Fruit fly (Drosophila melanogaster) whole organism, embryonic: ENCODE measurements around the gene CG31224.

Source experiments
- Adf1 ChIP-seq: fragments of 200-800 bp; sonication (Bioruptor generic); IDR thresholded peaks from 2 replicates; pipeline ENCODE4 v1.3.6; 2022; ENCODE audit warnings: missing biosample characterization, missing genetic modification characterization
- CG12155 ChIP-seq: fragments of 200-800 bp; sonication (Bioruptor generic); optimal IDR thresholded peaks from 3 replicates; lab custom pipeline; 2016; ENCODE audit warnings: missing biosample characterization, missing genetic modification characterization
- CG12299 ChIP-seq: fragments of 200-800 bp; sonication (Bioruptor generic); optimal IDR thresholded peaks from 2 replicates; lab custom pipeline; 2018; ENCODE audit warnings: missing biosample characterization, mild to moderate bottlenecking, missing genetic modification characterization
- CG17829 ChIP-seq: fragments of 200-800 bp; optimal IDR thresholded peaks from 2 replicates; lab custom pipeline; 2019; ENCODE audit warnings: missing biosample characterization, mild to moderate bottlenecking, missing genetic modification characterization, moderate library complexity
- CG2202 ChIP-seq: fragments of 200-800 bp; sonication (Bioruptor generic); optimal IDR thresholded peaks from 2 replicates; lab custom pipeline; 2018; ENCODE audit warnings: missing biosample characterization, mild to moderate bottlenecking, missing genetic modification characterization
- CG31365 ChIP-seq: fragments of 200-800 bp; sonication (Bioruptor generic); optimal IDR thresholded peaks from 2 replicates; lab custom pipeline; 2018; ENCODE audit warnings: missing biosample characterization, mild to moderate bottlenecking, missing genetic modification characterization
- CG3163 ChIP-seq: fragments of 200-800 bp; sonication (Bioruptor generic); optimal IDR thresholded peaks from 3 replicates; lab custom pipeline; 2016; ENCODE audit warnings: missing biosample characterization, missing genetic modification characterization
- CG6689 ChIP-seq: fragments of 200-800 bp; sonication (Bioruptor generic); IDR thresholded peaks from 2 replicates; pipeline ENCODE4 v1.3.6; 2022; ENCODE audit warnings: missing biosample characterization, missing genetic modification characterization
- CG6791 ChIP-seq: fragments of 200-800 bp; sonication (Bioruptor generic); IDR thresholded peaks from 3 replicates; pipeline ENCODE4 v1.3.6; 2022; ENCODE audit warnings: missing biosample characterization, missing genetic modification characterization; ENCODE audit not compliant: partially characterized antibody
- CG7963 ChIP-seq: fragments of 200-800 bp; sonication (Bioruptor generic); IDR thresholded peaks from 3 replicates; pipeline ENCODE4 v1.3.6; 2022; ENCODE audit warnings: missing biosample characterization, missing genetic modification characterization; ENCODE audit not compliant: partially characterized antibody
- CG8924 ChIP-seq: fragments of 200-800 bp; optimal IDR thresholded peaks from 3 replicates; lab custom pipeline; 2019; ENCODE audit warnings: missing biosample characterization, mild to moderate bottlenecking, missing genetic modification characterization, moderate library complexity
- CG9876 ChIP-seq: fragments of 200-800 bp; sonication (Bioruptor generic); optimal IDR thresholded peaks from 2 replicates; lab custom pipeline; 2016; ENCODE audit warnings: missing biosample characterization, missing genetic modification characterization
- CkIIα-i1 ChIP-seq: fragments of 200-800 bp; sonication (Bioruptor generic); IDR thresholded peaks from 2 replicates; pipeline ENCODE4 v1.3.6; 2022; ENCODE audit warnings: missing biosample characterization, missing genetic modification characterization
- Dbx ChIP-seq: fragments of 200-800 bp; sonication (Bioruptor generic); IDR thresholded peaks from 3 replicates; pipeline ENCODE4 v1.3.6; 2022; ENCODE audit warnings: missing biosample characterization, missing genetic modification characterization
- Dip3 ChIP-seq: fragments of 200-800 bp; sonication (Bioruptor generic); optimal IDR thresholded peaks from 3 replicates; lab custom pipeline; 2016; ENCODE audit warnings: missing biosample characterization, missing genetic modification characterization
- Doc2 ChIP-seq: fragments of 200-800 bp; sonication (Bioruptor generic); IDR thresholded peaks from 2 replicates; pipeline ENCODE4 v1.3.6; 2022; ENCODE audit warnings: missing biosample characterization, missing genetic modification characterization
- Drgx ChIP-seq: fragments of 200-800 bp; sonication (Bioruptor generic); IDR thresholded peaks from 2 replicates; pipeline ENCODE4 v1.3.6; 2022; ENCODE audit warnings: missing biosample characterization, missing genetic modification characterization
- ERR ChIP-seq: fragments of 200-800 bp; sonication (Bioruptor generic); optimal IDR thresholded peaks from 2 replicates; lab custom pipeline; 2016; ENCODE audit warnings: missing biosample characterization, missing genetic modification characterization
- Fer3 ChIP-seq: fragments of 200-800 bp; sonication (Bioruptor generic); optimal IDR thresholded peaks from 2 replicates; lab custom pipeline; 2018; ENCODE audit warnings: missing biosample characterization, mild to moderate bottlenecking, missing genetic modification characterization, moderate library complexity
- H2.0 ChIP-seq: fragments of 200-800 bp; sonication (Bioruptor generic); IDR thresholded peaks from 2 replicates; pipeline ENCODE4 v1.3.6; 2022; ENCODE audit warnings: missing biosample characterization, missing genetic modification characterization
- HLH54F ChIP-seq: fragments of 200-800 bp; sonication (Bioruptor generic); optimal IDR thresholded peaks from 3 replicates; lab custom pipeline; 2016; ENCODE audit warnings: missing biosample characterization, missing genetic modification characterization
- HmgD ChIP-seq: fragments of 200-800 bp; sonication (Bioruptor generic); optimal IDR thresholded peaks from 3 replicates; lab custom pipeline; 2016; ENCODE audit warnings: missing biosample characterization, missing genetic modification characterization
- Jarid2 ChIP-seq: fragments of 200-800 bp; sonication (Bioruptor generic); optimal IDR thresholded peaks from 3 replicates; lab custom pipeline; 2017; ENCODE audit warnings: mild to moderate bottlenecking, missing biosample characterization, missing genetic modification reagents, missing genetic modification characterization
- Mad ChIP-seq: fragments of 200-800 bp; sonication (Bioruptor generic); optimal IDR thresholded peaks from 2 replicates; lab custom pipeline; 2016; ENCODE audit warnings: missing biosample characterization, missing genetic modification characterization
- Max ChIP-seq: fragments of 200-800 bp; sonication (Bioruptor generic); optimal IDR thresholded peaks from 2 replicates; lab custom pipeline; 2016; ENCODE audit warnings: missing biosample characterization, mild to moderate bottlenecking, missing genetic modification characterization
- Neu2 ChIP-seq: fragments of 200-800 bp; sonication (Bioruptor generic); optimal IDR thresholded peaks from 3 replicates; lab custom pipeline; 2016; ENCODE audit warnings: missing biosample characterization, missing genetic modification characterization, borderline replicate concordance
- Nf-YB ChIP-seq: fragments of 200-800 bp; sonication (Bioruptor generic); optimal IDR thresholded peaks from 3 replicates; lab custom pipeline; 2019; ENCODE audit warnings: missing biosample characterization, mild to moderate bottlenecking, missing genetic modification characterization, moderate library complexity
- Oaz ChIP-seq: fragments of 200-800 bp; sonication (Bioruptor generic); IDR thresholded peaks from 2 replicates; pipeline ENCODE4 v1.3.6; 2022; ENCODE audit warnings: missing biosample characterization, missing genetic modification characterization
- Oli ChIP-seq: fragments of 200-800 bp; sonication (Bioruptor generic); optimal IDR thresholded peaks from 2 replicates; lab custom pipeline; 2018; ENCODE audit warnings: missing biosample characterization, mild to moderate bottlenecking, missing genetic modification characterization, moderate library complexity
- Scr ChIP-seq: fragments of 200-800 bp; sonication (Bioruptor generic); IDR thresholded peaks from 2 replicates; pipeline ENCODE4 v1.3.6; 2022; ENCODE audit warnings: missing biosample characterization, missing genetic modification characterization; ENCODE audit not compliant: partially characterized antibody
- ac ChIP-seq: fragments of 200-800 bp; sonication (Bioruptor generic); optimal IDR thresholded peaks from 3 replicates; lab custom pipeline; 2017; ENCODE audit warnings: missing biosample characterization, mild to moderate bottlenecking, missing genetic modification characterization
- amos ChIP-seq: fragments of 200-800 bp; sonication (Bioruptor generic); IDR thresholded peaks from 2 replicates; pipeline ENCODE4 v1.3.6; 2022; ENCODE audit warnings: missing biosample characterization, missing genetic modification characterization; ENCODE audit not compliant: partially characterized antibody
- ap ChIP-seq: fragments of 200-800 bp; sonication (Bioruptor generic); IDR thresholded peaks from 2 replicates; pipeline ENCODE4 v1.3.6; 2022; ENCODE audit warnings: missing biosample characterization, missing genetic modification characterization
- bowl ChIP-seq: fragments of 200-800 bp; sonication (Bioruptor generic); IDR thresholded peaks from 2 replicates; pipeline ENCODE4 v1.3.6; 2022; ENCODE audit warnings: missing biosample characterization, missing genetic modification characterization
- cas ChIP-seq: fragments of 200-800 bp; sonication (Bioruptor generic); IDR thresholded peaks from 2 replicates; pipeline ENCODE4 v1.3.6; 2022; ENCODE audit warnings: missing biosample characterization, missing genetic modification characterization
- cato ChIP-seq: fragments of 200-800 bp; sonication (Bioruptor generic); optimal IDR thresholded peaks from 2 replicates; lab custom pipeline; 2016; ENCODE audit warnings: missing biosample characterization, missing genetic modification characterization, borderline replicate concordance
- ci ChIP-seq: fragments of 200-800 bp; sonication (Bioruptor generic); IDR thresholded peaks from 3 replicates; pipeline ENCODE4 v1.3.6; 2022; ENCODE audit warnings: missing biosample characterization, missing genetic modification characterization
- crp ChIP-seq, 2 experiments: fragments of 200-800 bp; sonication (Bioruptor generic); optimal IDR thresholded peaks; 2 replicates in 1 of 2; 3 replicates in 1 of 2; lab custom pipeline; 2017; ENCODE audit warnings: missing biosample characterization in 2 of 2, missing genetic modification characterization in 2 of 2, mild to moderate bottlenecking in 1 of 2, moderate library complexity in 1 of 2
- cwo ChIP-seq: fragments of 200-800 bp; sonication (Bioruptor generic); optimal IDR thresholded peaks from 3 replicates; lab custom pipeline; 2017; ENCODE audit warnings: missing biosample characterization, missing genetic modification characterization, mild to moderate bottlenecking, moderate library complexity, missing genetic modification reagents
- ewg ChIP-seq: fragments of 200-800 bp; sonication (Bioruptor generic); optimal IDR thresholded peaks from 3 replicates; lab custom pipeline; 2017; ENCODE audit warnings: mild to moderate bottlenecking, missing biosample characterization, missing genetic modification reagents, missing genetic modification characterization
- fd102C ChIP-seq: fragments of 200-800 bp; sonication (Bioruptor generic); optimal IDR thresholded peaks from 2 replicates; lab custom pipeline; 2018; ENCODE audit warnings: missing biosample characterization, mild to moderate bottlenecking, missing genetic modification characterization, moderate library complexity
- fd64A ChIP-seq: fragments of 200-800 bp; sonication (Bioruptor generic); optimal IDR thresholded peaks from 3 replicates; lab custom pipeline; 2018; ENCODE audit warnings: missing biosample characterization, mild to moderate bottlenecking, missing genetic modification characterization
- fru ChIP-seq: fragments of >200 bp; optimal IDR thresholded peaks from 2 replicates; lab custom pipeline; 2017
- gt ChIP-seq: fragments of 200-800 bp; sonication (Bioruptor generic); IDR thresholded peaks from 2 replicates; pipeline ENCODE4 v1.3.6; 2022; ENCODE audit warnings: missing biosample characterization, missing genetic modification characterization
- kay ChIP-seq: fragments of 200-800 bp; sonication (Bioruptor generic); optimal IDR thresholded peaks from 2 replicates; lab custom pipeline; 2016; ENCODE audit warnings: missing biosample characterization, missing genetic modification characterization
- knrl ChIP-seq: fragments of 200-800 bp; sonication (Bioruptor generic); IDR thresholded peaks from 3 replicates; pipeline ENCODE4 v1.3.6; 2022; ENCODE audit warnings: missing biosample characterization, missing genetic modification characterization; ENCODE audit not compliant: partially characterized antibody
- oc ChIP-seq: fragments of 200-800 bp; sonication (Bioruptor generic); optimal IDR thresholded peaks from 2 replicates; lab custom pipeline; 2018; ENCODE audit warnings: missing biosample characterization, mild to moderate bottlenecking, missing genetic modification characterization, moderate library complexity
- sens ChIP-seq: fragments of 200-800 bp; sonication (Bioruptor generic); peaks from one replicate; lab custom pipeline; 2016; ENCODE audit warnings: missing biosample characterization, missing genetic modification characterization
- slbo ChIP-seq: fragments of 200-800 bp; sonication (Bioruptor generic); IDR thresholded peaks from 2 replicates; pipeline ENCODE4 v1.3.6; 2022; ENCODE audit warnings: missing biosample characterization, missing genetic modification characterization
- vvl ChIP-seq: fragments of 200-800 bp; sonication (Bioruptor generic); IDR thresholded peaks from 2 replicates; pipeline ENCODE4 v1.3.6; 2022; ENCODE audit warnings: missing biosample characterization, missing genetic modification characterization

CG31224 gene

dm6 chr3R:18624541-18624940, 34.6 kb downstream of the CG31224 start (continued):
- TF ChIP-seq vvl (GFP tag; lab: Robert Waterston, UW) (0 out of 2 replicates have a peak, but pooled peaks have one; percentile 21), ac (GFP tag; lab: Kevin White, UChicago) (no peak), CG6689 (GFP tag; lab: Robert Waterston, UW) (0 out of 2 replicates have a peak, but pooled peaks have one; percentile 13), Nf-YB (GFP tag; lab: Kevin White, UChicago) (no peak), sens (GFP tag; lab: Kevin White, UChicago) (peak; percentile 9), fru (lab: Kevin White, UChicago) (no peak), Drgx (GFP tag; lab: Robert Waterston, UW) (peak; percentile 66)

DNA sequence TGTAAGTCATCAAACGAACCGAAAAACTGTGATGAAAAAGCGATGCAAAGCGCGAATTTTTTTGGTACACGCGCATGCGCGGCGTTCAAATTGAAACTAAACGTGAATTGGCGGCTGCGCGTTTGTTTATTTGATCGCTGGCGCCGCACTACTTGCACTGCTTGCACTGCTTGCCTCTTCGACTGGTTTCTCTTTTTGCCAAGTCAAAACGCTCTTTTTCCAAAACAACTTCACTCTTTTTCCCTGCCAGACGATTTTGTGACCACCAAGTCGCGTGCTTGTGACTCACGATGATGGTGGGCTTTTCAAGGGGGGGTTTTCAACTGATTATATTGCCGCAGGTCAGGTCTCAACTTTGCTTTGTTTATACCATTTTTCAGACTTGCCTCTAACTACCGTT, 37.9 kb downstream of the CG31224 start, which contains the start of gene CG14304:
Gene CG14304 (minus strand): TSS at position 98 of the 400 bp plus-strand sequence.
- TF ChIP-seq CG3163 = peak; percentile 97
- TF ChIP-seq Drgx (GFP tag; lab: Robert Waterston, UW) = no peak
- TF ChIP-seq kay = peak; percentile 46
- TF ChIP-seq Jarid2 (GFP tag; lab: Kevin White, UChicago) = peak; percentile 35
- TF ChIP-seq Dbx (GFP tag; lab: Robert Waterston, UW) = no peak
- TF ChIP-seq cas = no peak
- TF ChIP-seq Doc2 = no peak
- TF ChIP-seq CG7963 (GFP tag; lab: Robert Waterston, UW) = no peak
- TF ChIP-seq ap (GFP tag; lab: Robert Waterston, UW) = no peak
- TF ChIP-seq CG12299 (tag; lab: Kevin White, UChicago) = no peak
- no peak for TF ChIP-seq HmgD (GFP tag; lab: Kevin White, UChicago)
- no peak for TF ChIP-seq Dip3
- TF ChIP-seq CG12155 (GFP tag; lab: Kevin White, UChicago) = no peak
- no peak for TF ChIP-seq slbo
- no peak for TF ChIP-seq Oaz (GFP tag; lab: Robert Waterston, UW)
- TF ChIP-seq Max = no peak
- no peak for TF ChIP-seq CG9876
- TF ChIP-seq Mad (GFP tag; lab: Kevin White, UChicago) = no peak
- no peak for TF ChIP-seq fd102C (GFP tag; lab: Kevin White, UChicago)
- no peak for TF ChIP-seq ERR (GFP tag; lab: Kevin White, UChicago)
- TF ChIP-seq cato (GFP tag; lab: Kevin White, UChicago) = no peak
- peak; percentile 97 for TF ChIP-seq CG31365 (tag; lab: Kevin White, UChicago)
- TF ChIP-seq ci = no peak
- no peak for TF ChIP-seq bowl
- 0 out of 3 replicates have a peak, but pooled peaks have one; percentile 12 for TF ChIP-seq knrl (GFP tag; lab: Robert Waterston, UW)
- TF ChIP-seq CG2202 (tag; lab: Kevin White, UChicago) = no peak
- TF ChIP-seq cwo = peak; percentile 89
- TF ChIP-seq Scr (GFP tag; lab: Robert Waterston, UW) = no peak
- no peak for TF ChIP-seq CG17829
- no peak for TF ChIP-seq Oli
- no peak for TF ChIP-seq CG8924 (tag; lab: Kevin White, UChicago)
- peak; percentile 18; the same call in 1 of the 2 replicates for TF ChIP-seq Adf1 (GFP tag; lab: Robert Waterston, UW)
- no peak for TF ChIP-seq H2.0 (GFP tag; lab: Robert Waterston, UW)
- no peak for TF ChIP-seq fd64A (GFP tag; lab: Kevin White, UChicago)
- no peak for TF ChIP-seq gt (GFP tag; lab: Robert Waterston, UW)
- TF ChIP-seq ewg (GFP tag; lab: Kevin White, UChicago) = peak; percentile 31
- peak; percentile 32; the same call in 1 of the 2 replicates for TF ChIP-seq amos (GFP tag; lab: Robert Waterston, UW)
- no peak for TF ChIP-seq Fer3 (tag; lab: Kevin White, UChicago)
- no peak for TF ChIP-seq HLH54F (GFP tag; lab: Kevin White, UChicago)
- TF ChIP-seq crp (GFP tag; optimal IDR thresholded peaks at IDR 0.05; lab: Kevin White, UChicago) = no peak
- no peak for TF ChIP-seq CkIIα-i1 (GFP tag; lab: Robert Waterston, UW)
- TF ChIP-seq CG6791 (GFP tag; lab: Robert Waterston, UW) = peak; percentile 20; the same call in 1 of the 3 replicates
- TF ChIP-seq Neu2 = no peak
- TF ChIP-seq oc (tag; lab: Kevin White, UChicago) = peak; percentile 4
